Fruit fly (Drosophila melanogaster): ENCODE measurements around the gene RnrL.

Gene RnrL

DNA sequence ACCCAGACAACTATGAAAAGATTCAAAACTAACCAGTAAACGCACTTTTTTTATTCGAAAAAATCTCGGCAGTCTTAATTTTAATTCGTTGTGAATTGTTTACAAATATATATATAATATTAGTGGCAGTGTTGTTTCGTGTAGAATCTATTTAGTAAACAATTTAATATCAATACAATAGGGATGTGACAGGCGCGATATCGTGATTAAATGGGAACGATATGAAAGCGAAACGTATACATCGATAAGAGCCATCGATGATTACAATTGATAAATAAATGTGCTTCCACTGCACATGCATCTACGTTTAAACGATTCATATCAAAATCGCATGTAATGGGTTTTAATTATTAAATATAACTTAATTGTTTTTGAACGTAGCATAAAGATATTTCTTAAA, 50.4 kb downstream of the RnrL start (continued):
- TF ChIP-seq YL-1 (GFP tag; optimal IDR thresholded peaks at IDR 0.05) (no peak), Dref (GFP tag; IDR thresholded peaks at IDR 0.05) (peak; percentile 95), CG5245 (GFP tag; optimal IDR thresholded peaks at IDR 0.05) (no peak), ken (GFP tag; IDR thresholded peaks at IDR 0.05) (no peak), Kr (GFP tag; optimal IDR thresholded peaks at IDR 0.05) (no peak), CG2116 (GFP tag; optimal IDR thresholded peaks at IDR 0.05) (peak; percentile 42), unc-4 (GFP tag; IDR thresholded peaks at IDR 0.05; ENCODE audit: partially characterized antibody) (peak; percentile 75), hth (optimal IDR thresholded peaks at IDR 0.05) (no peak), Rfx (GFP tag; IDR thresholded peaks at IDR 0.05) (peak; percentile 48; the same call in 1 of the 2 replicates), mld (GFP tag; IDR thresholded peaks at IDR 0.05; ENCODE audit: partially characterized antibody) (peak; percentile 90), CG3995 (GFP tag; optimal IDR thresholded peaks at IDR 0.05) (peak; percentile 90), ranshi (GFP tag; IDR thresholded peaks at IDR 0.05) (no peak), Hey (tag; optimal IDR thresholded peaks at IDR 0.05) (no peak), ci (GFP tag; IDR thresholded peaks at IDR 0.05) (no peak), CG16815 (GFP tag; optimal IDR thresholded peaks at IDR 0.05) (no peak), shn (GFP tag; optimal IDR thresholded peaks at IDR 0.05) (no peak), CG34224 (GFP tag; IDR thresholded peaks at IDR 0.05; ENCODE audit: partially characterized antibody) (peak; percentile 86), stwl (tag; optimal IDR thresholded peaks at IDR 0.05) (peak; percentile 59), CG2129 (GFP tag; IDR thresholded peaks at IDR 0.05; ENCODE audit: partially characterized antibody) (peak; percentile 64; the same call in 1 of the 2 replicates), kah (GFP tag; optimal IDR thresholded peaks at IDR 0.05) (no peak), BEAF-32 (GFP tag; optimal IDR thresholded peaks at IDR 0.05) (peak; percentile 89), HLH4C (GFP tag; IDR thresholded peaks at IDR 0.05; ENCODE audit: partially characterized antibody) (peak; percentile 87), CG6175 (GFP tag; IDR thresholded peaks at IDR 0.05) (no peak), Bgb (GFP tag; IDR thresholded peaks at IDR 0.05; ENCODE audit: partially characterized antibody) (peak; percentile 96), CkIIα-i1 (GFP tag; IDR thresholded peaks at IDR 0.05) (no peak), CG7556 (GFP tag; optimal IDR thresholded peaks at IDR 0.05) (no peak), bbx (GFP tag; IDR thresholded peaks at IDR 0.05; ENCODE audit: partially characterized antibody) (peak; percentile 96), disco-r (GFP tag; optimal IDR thresholded peaks at IDR 0.05) (no peak), sd (tag; optimal IDR thresholded peaks at IDR 0.05) (no peak), zfh1 (GFP tag; IDR thresholded peaks at IDR 0.05) (0 out of 3 replicates have a peak, but pooled peaks have one; percentile 12), Ravus (GFP tag; IDR thresholded peaks at IDR 0.05) (no peak), CG18599 (GFP tag; optimal IDR thresholded peaks at IDR 0.05) (no peak), ase (GFP tag; IDR thresholded peaks at IDR 0.05) (no peak), ap (GFP tag; IDR thresholded peaks at IDR 0.05) (no peak), scrt (GFP tag; optimal IDR thresholded peaks at IDR 0.05) (no peak), vvl (GFP tag; IDR thresholded peaks at IDR 0.05) (no peak), pfk (GFP tag; optimal IDR thresholded peaks at IDR 0.05) (peak; percentile 91), CG8478 (optimal IDR thresholded peaks at IDR 0.05) (no peak), amos (GFP tag; IDR thresholded peaks at IDR 0.05; ENCODE audit: partially characterized antibody) (peak; percentile 96), lilli (GFP tag; optimal IDR thresholded peaks at IDR 0.05) (no peak), Fer3 (tag; optimal IDR thresholded peaks at IDR 0.05) (no peak), knrl (GFP tag; IDR thresholded peaks at IDR 0.05; ENCODE audit: partially characterized antibody) (peak; percentile 92), CG10209 (GFP tag; optimal IDR thresholded peaks at IDR 0.05) (no peak), CG13424 (tag; optimal IDR thresholded peaks at IDR 0.05) (peak; percentile 7), CG31365 (tag; optimal IDR thresholded peaks at IDR 0.05) (no peak), Dp (GFP tag; optimal IDR thresholded peaks at IDR 0.05) (peak; percentile 27), CG12155 (GFP tag; optimal IDR thresholded peaks at IDR 0.05) (no peak), tna (GFP tag; IDR thresholded peaks at IDR 0.05; ENCODE audit: partially characterized antibody) (peak; percentile 89), Lpt (GFP tag; optimal IDR thresholded peaks at IDR 0.05) (no peak), chm (GFP tag; IDR thresholded peaks at IDR 0.05) (no peak), odd (GFP tag; optimal IDR thresholded peaks at IDR 0.05) (no peak)

All from whole organism, embryonic.